Worm (Caenorhabditis elegans): ENCODE measurements around the gene F15A8.1.

DNA sequence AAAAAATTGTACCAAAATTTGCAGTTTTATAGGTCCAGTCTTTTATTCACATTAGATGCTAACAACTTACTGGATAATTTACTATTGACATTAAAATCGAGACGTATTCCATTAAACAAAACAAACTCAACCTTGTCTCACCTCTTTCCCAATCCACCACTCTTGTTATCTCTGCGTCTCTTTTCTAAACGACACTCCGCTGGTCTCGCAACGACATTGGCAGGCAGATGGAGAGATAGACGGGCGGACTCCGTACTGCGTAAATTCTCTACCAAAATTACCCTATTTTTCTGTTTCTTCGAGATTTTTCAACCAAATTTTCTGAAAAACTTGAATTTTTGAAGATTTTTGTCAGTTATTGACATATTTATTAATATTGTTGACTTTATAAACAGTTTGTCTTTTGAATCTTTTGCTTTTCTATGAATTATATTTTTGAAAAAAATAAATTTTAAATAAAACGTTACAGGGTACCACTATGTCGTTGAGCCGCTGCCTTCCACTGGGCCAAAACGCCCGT is 28.6 kb downstream of the F15A8.1 start, which contains the start of gene asb-2:
- no peak for TF ChIP-seq flt-1 (GFP tag; IDR thresholded peaks at IDR 0.05)
- TF ChIP-seq klf-2 (GFP tag; conservative IDR thresholded peaks at IDR 0.05): no peak
- TF ChIP-seq tab-1 (GFP tag; IDR thresholded peaks at IDR 0.05): no peak
- peak; percentile 50 for TF ChIP-seq cog-1 (tag; optimal IDR thresholded peaks at IDR 0.05)
- no peak for TF ChIP-seq med-1 (GFP tag; optimal IDR thresholded peaks at IDR 0.05; ENCODE audit: insufficient read depth)
- TF ChIP-seq ztf-29 (GFP tag; IDR thresholded peaks at IDR 0.05): no peak
- TF ChIP-seq ref-1 (GFP tag; conservative IDR thresholded peaks at IDR 0.05): no peak

Data from whole organism, midembryonic.